Fruit fly (Drosophila melanogaster) S2 (cell line): ENCODE results near the gene Cdc37.

Experiments used
- CG8478 ChIP-seq: fragments of >200 bp; optimal IDR thresholded peaks from 2 replicates; lab custom pipeline; 2018
- CTCF ChIP-seq, 2 experiments: fragments of >200 bp; optimal IDR thresholded peaks; 2 replicates each; lab custom pipeline; 2018

dm6 chr3L:1774713-1775648 lies 20.2 kb upstream of the Cdc37 start, which contains the start of the genes CG13933 and PolD2:
- TF ChIP-seq CG8478 (lab: Kevin White, UChicago) (no peak), CTCF (optimal IDR thresholded peaks at IDR 0.05; lab: Kevin White, UChicago) (no peak)
